Fruit fly (Drosophila melanogaster): ENCODE results near the gene CG13008.

Gene CG13008

dm6 chrX:16687400-16688105 is 23.6 kb upstream of the CG13008 start:
- TF ChIP-seq psq (optimal IDR thresholded peaks at IDR 0.05) (no peak), CG8478 (optimal IDR thresholded peaks at IDR 0.05) (no peak), EcR (GFP tag; optimal IDR thresholded peaks at IDR 0.05) (no peak), Dll (optimal IDR thresholded peaks at IDR 0.05) (no peak), pan (optimal IDR thresholded peaks at IDR 0.05) (no peak), usp (GFP tag; optimal IDR thresholded peaks at IDR 0.05) (no peak)

dm6 chrX:16688106-16688459 is 23.0 kb upstream of the CG13008 start:
- TF ChIP-seq usp (GFP tag; optimal IDR thresholded peaks at IDR 0.05) (no peak), psq (optimal IDR thresholded peaks at IDR 0.05) (no peak), EcR (GFP tag; optimal IDR thresholded peaks at IDR 0.05) (no peak), pan (optimal IDR thresholded peaks at IDR 0.05) (no peak), Dll (optimal IDR thresholded peaks at IDR 0.05) (no peak), CG8478 (optimal IDR thresholded peaks at IDR 0.05) (no peak)

- TF ChIP-seq EcR (GFP tag; optimal IDR thresholded peaks at IDR 0.05) = no peak
- TF ChIP-seq Dll (optimal IDR thresholded peaks at IDR 0.05) = no peak
- no peak for TF ChIP-seq pan (optimal IDR thresholded peaks at IDR 0.05)
- TF ChIP-seq usp (GFP tag; optimal IDR thresholded peaks at IDR 0.05) = no peak
- no peak for TF ChIP-seq CG8478 (optimal IDR thresholded peaks at IDR 0.05)
- no peak for TF ChIP-seq psq (optimal IDR thresholded peaks at IDR 0.05)
These were observed 21.8 kb upstream of the CG13008 start for dm6 chrX:16689339-16689738.

- TF ChIP-seq Dll (optimal IDR thresholded peaks at IDR 0.05) = no peak
- TF ChIP-seq EcR (GFP tag; optimal IDR thresholded peaks at IDR 0.05) = no peak
- TF ChIP-seq CG8478 (optimal IDR thresholded peaks at IDR 0.05) = no peak
These were observed 21.1 kb upstream of the CG13008 start for dm6 chrX:16689966-16690365.

- TF ChIP-seq CG8478 (optimal IDR thresholded peaks at IDR 0.05) (no peak), Dll (optimal IDR thresholded peaks at IDR 0.05) (no peak), psq (optimal IDR thresholded peaks at IDR 0.05) (no peak), pan (optimal IDR thresholded peaks at IDR 0.05) (no peak), EcR (GFP tag; optimal IDR thresholded peaks at IDR 0.05) (no peak), usp (GFP tag; optimal IDR thresholded peaks at IDR 0.05) (no peak)
These were observed 20.6 kb upstream of the CG13008 start for dm6 chrX:16690499-16690898.

- TF ChIP-seq Dll (optimal IDR thresholded peaks at IDR 0.05) (no peak), usp (GFP tag; optimal IDR thresholded peaks at IDR 0.05) (no peak), pan (optimal IDR thresholded peaks at IDR 0.05) (no peak), psq (optimal IDR thresholded peaks at IDR 0.05) (no peak), EcR (GFP tag; optimal IDR thresholded peaks at IDR 0.05) (no peak), CG8478 (optimal IDR thresholded peaks at IDR 0.05) (no peak)
These were observed 19.7 kb upstream of the CG13008 start for dm6 chrX:16691440-16691839.

- TF ChIP-seq pan (optimal IDR thresholded peaks at IDR 0.05) (no peak), usp (GFP tag; optimal IDR thresholded peaks at IDR 0.05) (no peak), EcR (GFP tag; optimal IDR thresholded peaks at IDR 0.05) (no peak), psq (optimal IDR thresholded peaks at IDR 0.05) (no peak), Dll (optimal IDR thresholded peaks at IDR 0.05) (no peak), CG8478 (optimal IDR thresholded peaks at IDR 0.05) (no peak)
These were observed 18.8 kb upstream of the CG13008 start for dm6 chrX:16692325-16692724.

- TF ChIP-seq EcR (GFP tag; optimal IDR thresholded peaks at IDR 0.05) = no peak
These were observed 17.2 kb upstream of the CG13008 start for dm6 chrX:16693805-16694387.

dm6 chrX:16694477-16694876 is 16.6 kb upstream of the CG13008 start:
- TF ChIP-seq usp (GFP tag; optimal IDR thresholded peaks at IDR 0.05) = no peak
- no peak for TF ChIP-seq psq (optimal IDR thresholded peaks at IDR 0.05)
- TF ChIP-seq pan (optimal IDR thresholded peaks at IDR 0.05) = no peak
- TF ChIP-seq EcR (GFP tag; optimal IDR thresholded peaks at IDR 0.05) = no peak
- no peak for TF ChIP-seq CG8478 (optimal IDR thresholded peaks at IDR 0.05)
- no peak for TF ChIP-seq Dll (optimal IDR thresholded peaks at IDR 0.05)

dm6 chrX:16694959-16695358 is 16.1 kb upstream of the CG13008 start, which contains the start of gene Septin4:
Gene Septin4 (minus strand): TSS chrX:16695173.
- TF ChIP-seq usp (GFP tag; optimal IDR thresholded peaks at IDR 0.05) (no peak), pan (optimal IDR thresholded peaks at IDR 0.05) (no peak), psq (optimal IDR thresholded peaks at IDR 0.05) (no peak), EcR (GFP tag; optimal IDR thresholded peaks at IDR 0.05) (no peak), Dll (optimal IDR thresholded peaks at IDR 0.05) (no peak), CG8478 (optimal IDR thresholded peaks at IDR 0.05) (no peak)

- TF ChIP-seq psq (optimal IDR thresholded peaks at IDR 0.05) = no peak
- no peak for TF ChIP-seq Dll (optimal IDR thresholded peaks at IDR 0.05)
- TF ChIP-seq EcR (GFP tag; optimal IDR thresholded peaks at IDR 0.05) = no peak
- TF ChIP-seq usp (GFP tag; optimal IDR thresholded peaks at IDR 0.05) = no peak
- no peak for TF ChIP-seq pan (optimal IDR thresholded peaks at IDR 0.05)
- no peak for TF ChIP-seq CG8478 (optimal IDR thresholded peaks at IDR 0.05)
These were observed 15.4 kb upstream of the CG13008 start, which contains the start of gene CG4678 for dm6 chrX:16695658-16696181. Gene CG4678 (plus strand): TSS chrX:16696131.

dm6 chrX:16696614-16697519 is 14.2 kb upstream of the CG13008 start:
- TF ChIP-seq CG8478 (optimal IDR thresholded peaks at IDR 0.05) = no peak

All from whole organism.